Worm (Caenorhabditis elegans): ENCODE results near the gene hot-4.
A peak's percentile ranks its signal among the peaks of the same experiment; 100 is the strongest.

Gene hot-4

DNA sequence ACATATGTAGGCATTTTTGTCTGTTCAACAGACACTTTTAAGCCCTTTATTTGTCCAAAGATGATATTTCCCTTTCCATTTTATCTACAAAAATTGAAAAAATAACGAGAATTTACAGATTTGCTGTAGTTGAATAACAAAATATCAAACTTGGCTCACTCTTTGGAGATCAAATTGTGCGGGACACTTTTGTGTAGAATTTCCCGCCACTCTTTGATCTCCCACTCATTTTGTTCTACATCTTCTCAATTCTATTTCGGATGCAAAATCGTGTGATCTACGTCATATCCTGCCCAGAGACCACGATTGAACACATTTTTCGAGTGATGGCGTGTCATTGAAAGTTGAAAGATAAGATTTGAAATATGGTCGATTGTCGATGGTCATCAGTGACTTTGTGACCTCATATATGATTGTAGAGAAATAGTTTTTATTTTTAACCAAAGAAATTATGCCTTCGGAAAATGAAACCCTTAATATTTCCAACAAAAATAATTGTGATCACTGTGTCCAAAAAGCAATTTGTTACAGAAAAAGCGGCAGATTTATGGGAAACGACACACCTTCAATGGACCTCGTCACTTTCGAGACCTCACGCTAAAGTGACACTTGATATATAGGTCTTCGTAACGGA is at the start of gene hot-4:
Gene hot-4 (plus strand): TSS at position 584 of the 634 bp plus-strand sequence.
- TF ChIP-seq pes-1 (GFP tag; IDR thresholded peaks at IDR 0.05) (no peak), ama-1 (optimal IDR thresholded peaks at IDR 0.05) (no peak), hmg-4 (GFP tag; optimal IDR thresholded peaks at IDR 0.05) (no peak)

DNA sequence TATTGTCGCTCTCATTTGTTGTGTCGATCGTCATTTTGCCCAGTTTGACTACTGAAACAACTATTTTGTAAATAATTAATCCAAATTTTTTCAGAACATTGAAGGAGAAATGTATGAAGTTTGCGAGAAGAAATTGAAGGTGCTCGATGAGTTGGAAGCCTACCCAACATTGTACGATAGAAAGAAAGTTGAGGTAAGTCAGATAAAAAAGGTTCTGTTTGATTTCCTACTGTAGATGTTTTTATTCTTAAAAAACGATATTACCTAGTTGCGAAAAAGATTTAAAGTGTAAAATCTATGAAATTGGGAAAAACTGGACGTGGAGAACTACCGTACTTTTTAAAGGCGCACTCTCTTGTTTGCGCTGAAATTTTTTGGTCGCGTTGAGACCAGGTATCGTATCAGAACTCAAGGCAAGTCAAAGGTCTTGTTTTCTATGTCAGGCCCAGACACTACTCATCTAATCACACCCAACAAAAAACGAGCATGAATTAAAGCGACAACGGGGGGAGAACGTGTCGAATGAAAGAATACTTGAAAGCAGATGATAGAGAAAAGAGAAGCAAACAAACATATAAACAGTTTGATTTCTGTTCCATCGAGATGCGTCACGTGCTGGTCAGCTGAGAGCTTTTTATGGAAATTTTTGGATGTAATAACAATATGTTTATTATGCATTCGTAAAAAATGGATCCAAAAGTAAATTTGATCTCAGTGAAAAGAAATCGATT is 48.6 kb upstream of the hot-4 start, which contains the start of gene efk-1:
Gene efk-1 (minus strand): TSS at position 51 of the 731 bp plus-strand sequence.
- TF ChIP-seq pes-1 (GFP tag; IDR thresholded peaks at IDR 0.05) = no peak
- TF ChIP-seq sea-1 (GFP tag; conservative IDR thresholded peaks at IDR 0.05) = no peak
- TF ChIP-seq ceh-36 (tag; optimal IDR thresholded peaks at IDR 0.05) = no peak
- TF ChIP-seq aly-1 (tag; optimal IDR thresholded peaks at IDR 0.05) = no peak
- no peak for TF ChIP-seq B0310.2 (tag; optimal IDR thresholded peaks at IDR 0.05)
- no peak for TF ChIP-seq tra-4 (tag; optimal IDR thresholded peaks at IDR 0.05)
- no peak for TF ChIP-seq scrt-1 (GFP tag; IDR thresholded peaks at IDR 0.05)
- no peak for TF ChIP-seq ceh-13 (GFP tag; optimal IDR thresholded peaks at IDR 0.05)

DNA sequence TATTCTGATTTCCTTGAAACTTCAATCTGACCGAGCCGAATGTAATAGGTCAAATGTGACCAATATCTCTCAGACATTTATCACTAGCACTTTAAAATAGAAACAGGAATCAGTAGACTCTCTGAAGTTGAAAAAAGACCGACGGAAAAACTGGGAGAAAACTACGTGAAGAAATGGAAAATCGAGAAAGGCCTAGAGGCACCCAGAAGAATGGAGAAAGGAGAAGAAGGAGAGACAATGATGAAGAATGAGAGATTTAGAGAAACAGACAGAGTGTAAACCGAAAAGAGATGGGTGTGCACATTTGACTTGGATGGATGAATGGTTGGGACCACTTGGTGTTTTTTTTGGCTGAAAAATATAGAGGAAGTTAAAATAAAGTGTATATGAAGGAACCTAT is 47.2 kb upstream of the hot-4 start:
- TF ChIP-seq tbx-37 (GFP tag; conservative IDR thresholded peaks at IDR 0.05) (no peak), sea-1 (GFP tag; conservative IDR thresholded peaks at IDR 0.05) (no peak), F13C5.2 (tag; optimal IDR thresholded peaks at IDR 0.05) (peak; percentile 12)

DNA sequence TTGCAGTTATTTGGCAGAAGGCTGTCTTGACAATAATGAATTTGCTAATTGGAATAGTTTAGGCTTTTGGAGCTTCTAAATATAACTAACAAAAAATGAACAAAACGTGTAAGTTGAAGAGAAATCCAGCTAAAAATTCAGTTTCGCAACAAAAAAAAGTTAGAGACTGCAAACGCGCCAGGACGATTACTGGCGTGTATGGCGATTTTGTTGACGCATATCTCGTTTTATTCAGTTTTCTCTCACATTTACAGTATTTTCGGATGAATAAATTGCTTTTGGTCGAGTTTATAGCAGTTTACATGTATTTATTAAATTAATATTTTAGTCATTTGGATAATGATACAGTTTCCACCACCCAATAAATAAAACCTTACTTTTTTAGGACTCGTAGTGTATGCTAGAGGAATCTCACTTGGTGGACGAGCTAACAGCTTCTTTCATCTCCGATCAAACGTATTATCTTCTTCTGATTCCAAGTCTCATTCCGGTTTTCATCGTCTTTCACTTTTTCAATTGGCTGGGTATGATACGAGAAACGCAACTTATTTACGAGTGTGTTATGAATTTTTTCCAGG is 44.1 kb upstream of the hot-4 start, which contains the start of the genes abcf-3 and F42A10.5:
Gene abcf-3 (plus strand): TSS at position 384 of the 578 bp plus-strand sequence.
Gene F42A10.5 (minus strand): TSS at position 458 of the 578 bp plus-strand sequence.
- TF ChIP-seq ama-1 (optimal IDR thresholded peaks at IDR 0.05) (no peak), sea-1 (GFP tag; conservative IDR thresholded peaks at IDR 0.05) (no peak), hmg-4 (GFP tag; optimal IDR thresholded peaks at IDR 0.05) (no peak), tbx-37 (GFP tag; conservative IDR thresholded peaks at IDR 0.05) (no peak), F13C5.2 (tag; optimal IDR thresholded peaks at IDR 0.05) (no peak), aly-1 (tag; optimal IDR thresholded peaks at IDR 0.05) (no peak), ceh-13 (GFP tag; optimal IDR thresholded peaks at IDR 0.05) (no peak), B0310.2 (tag; optimal IDR thresholded peaks at IDR 0.05) (no peak), tbx-11 (GFP tag; IDR thresholded peaks at IDR 0.05) (no peak)

DNA sequence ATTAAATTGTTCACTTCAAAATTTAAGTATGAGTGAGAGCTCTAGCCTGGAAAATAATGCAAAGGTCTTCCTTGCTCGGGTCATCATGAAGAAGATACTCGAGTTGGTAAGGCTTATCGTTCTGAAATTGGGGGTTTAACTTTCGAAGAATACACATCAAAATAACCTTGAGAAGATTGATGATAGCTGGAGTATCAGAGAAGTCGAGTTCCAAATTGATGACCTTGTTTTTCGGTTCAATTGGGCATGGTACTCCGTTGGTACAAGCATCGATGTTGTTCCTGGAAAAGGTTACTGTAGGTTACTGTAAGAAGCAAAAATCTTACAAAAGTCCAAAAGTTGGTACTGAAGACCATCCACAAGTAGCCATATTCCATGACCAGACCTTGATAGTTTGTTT is 41.0 kb upstream of the hot-4 start:
- TF ChIP-seq hmg-4 (GFP tag; optimal IDR thresholded peaks at IDR 0.05) (no peak), B0310.2 (tag; optimal IDR thresholded peaks at IDR 0.05) (no peak), F13C5.2 (tag; optimal IDR thresholded peaks at IDR 0.05) (no peak), flt-1 (GFP tag; IDR thresholded peaks at IDR 0.05) (no peak), tra-4 (tag; optimal IDR thresholded peaks at IDR 0.05) (no peak), hnd-1 (tag; optimal IDR thresholded peaks at IDR 0.05) (no peak)

DNA sequence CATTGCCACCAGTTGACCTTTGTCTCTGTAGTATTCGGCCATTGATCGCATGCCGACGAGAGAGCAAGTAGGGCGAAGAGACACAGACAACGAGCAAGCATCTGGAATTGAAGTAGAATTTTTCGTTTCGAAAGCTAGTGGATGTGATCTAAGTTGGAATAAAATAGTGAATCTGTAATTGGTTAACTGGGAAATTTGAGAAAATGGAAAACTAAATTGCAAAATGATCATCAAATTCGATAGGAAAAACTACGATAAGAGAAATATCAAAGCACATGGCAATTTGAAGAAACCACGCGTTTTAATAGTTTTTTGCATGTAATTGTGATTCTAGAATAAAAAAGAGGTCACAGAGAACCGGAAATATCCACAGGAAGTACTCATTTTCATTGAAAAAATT is 40.5 kb upstream of the hot-4 start, which contains the start of gene F42A10.6:
Gene F42A10.6 (minus strand): TSS at position 101 of the 400 bp plus-strand sequence.
- TF ChIP-seq scrt-1 (GFP tag; IDR thresholded peaks at IDR 0.05) (no peak), pes-1 (GFP tag; IDR thresholded peaks at IDR 0.05) (no peak), ceh-36 (tag; optimal IDR thresholded peaks at IDR 0.05) (no peak), sea-1 (GFP tag; conservative IDR thresholded peaks at IDR 0.05) (no peak), tbx-11 (GFP tag; IDR thresholded peaks at IDR 0.05) (no peak), B0310.2 (tag; optimal IDR thresholded peaks at IDR 0.05) (no peak), flt-1 (GFP tag; IDR thresholded peaks at IDR 0.05) (no peak), hnd-1 (tag; optimal IDR thresholded peaks at IDR 0.05) (no peak), hmbx-1 (tag; optimal IDR thresholded peaks at IDR 0.05) (no peak), ceh-13 (GFP tag; optimal IDR thresholded peaks at IDR 0.05) (no peak), ama-1 (optimal IDR thresholded peaks at IDR 0.05) (no peak), hmg-4 (GFP tag; optimal IDR thresholded peaks at IDR 0.05) (no peak), aly-1 (tag; optimal IDR thresholded peaks at IDR 0.05) (no peak), F13C5.2 (tag; optimal IDR thresholded peaks at IDR 0.05) (no peak)

DNA sequence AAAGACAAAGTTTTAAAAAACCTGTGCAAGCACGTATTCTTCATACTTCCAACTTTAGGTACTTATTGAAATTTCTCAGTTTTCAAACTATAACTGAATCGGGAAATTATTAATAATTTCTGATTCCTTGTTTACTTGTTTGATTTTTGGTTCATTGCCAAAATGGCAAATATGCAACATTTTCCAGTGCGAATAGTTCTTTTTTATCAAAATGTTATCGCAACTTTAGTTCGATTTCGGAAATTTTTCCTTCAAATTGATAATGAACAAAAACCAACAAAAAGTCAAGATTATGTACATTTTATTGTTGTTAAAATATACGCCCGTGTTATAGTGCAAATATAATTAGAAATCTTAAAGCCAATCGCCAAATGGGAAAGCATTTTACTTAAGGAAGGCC is 39.6 kb upstream of the hot-4 start:
- TF ChIP-seq hmg-4 (GFP tag; optimal IDR thresholded peaks at IDR 0.05) (no peak), hnd-1 (tag; optimal IDR thresholded peaks at IDR 0.05) (no peak), sea-1 (GFP tag; conservative IDR thresholded peaks at IDR 0.05) (no peak), B0310.2 (tag; optimal IDR thresholded peaks at IDR 0.05) (no peak), ceh-13 (GFP tag; optimal IDR thresholded peaks at IDR 0.05) (no peak), ceh-36 (tag; optimal IDR thresholded peaks at IDR 0.05) (no peak), ama-1 (optimal IDR thresholded peaks at IDR 0.05) (no peak), F13C5.2 (tag; optimal IDR thresholded peaks at IDR 0.05) (no peak), tra-4 (tag; optimal IDR thresholded peaks at IDR 0.05) (no peak), hmbx-1 (tag; optimal IDR thresholded peaks at IDR 0.05) (no peak), tbx-11 (GFP tag; IDR thresholded peaks at IDR 0.05) (no peak), aly-1 (tag; optimal IDR thresholded peaks at IDR 0.05) (no peak), flt-1 (GFP tag; IDR thresholded peaks at IDR 0.05) (no peak), tbx-37 (GFP tag; conservative IDR thresholded peaks at IDR 0.05) (no peak)

DNA sequence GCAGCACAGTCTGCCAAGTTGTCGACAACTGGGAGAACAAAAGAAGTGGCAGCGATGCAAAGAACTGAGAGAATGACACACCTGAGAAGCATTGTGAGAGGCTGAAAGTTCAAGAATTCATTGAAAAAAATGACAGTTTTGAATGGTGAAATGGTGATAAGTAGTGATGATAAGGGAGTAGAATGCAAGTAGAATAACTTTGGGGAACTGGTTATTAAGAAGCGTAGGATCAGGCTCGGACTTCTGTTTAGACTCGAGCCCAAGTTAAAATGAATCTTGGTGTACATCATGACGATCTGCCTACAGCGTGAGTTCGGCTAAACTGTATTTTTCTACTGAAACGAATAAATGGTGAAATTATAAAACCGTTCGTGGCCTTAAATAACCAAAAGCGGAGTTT is 38.6 kb upstream of the hot-4 start, which contains the start of gene F42A10.7:
Gene F42A10.7 (minus strand): TSS at position 101 of the 400 bp plus-strand sequence.
- TF ChIP-seq ama-1 (optimal IDR thresholded peaks at IDR 0.05) (no peak), scrt-1 (GFP tag; IDR thresholded peaks at IDR 0.05) (no peak), aly-1 (tag; optimal IDR thresholded peaks at IDR 0.05) (no peak), hmg-4 (GFP tag; optimal IDR thresholded peaks at IDR 0.05) (no peak), sea-1 (GFP tag; conservative IDR thresholded peaks at IDR 0.05) (no peak), tbx-11 (GFP tag; IDR thresholded peaks at IDR 0.05) (no peak), ets-7 (tag; optimal IDR thresholded peaks at IDR 0.05) (no peak), tra-4 (tag; optimal IDR thresholded peaks at IDR 0.05) (no peak), F13C5.2 (tag; optimal IDR thresholded peaks at IDR 0.05) (no peak), ceh-13 (GFP tag; optimal IDR thresholded peaks at IDR 0.05) (no peak), B0310.2 (tag; optimal IDR thresholded peaks at IDR 0.05) (no peak), hmbx-1 (tag; optimal IDR thresholded peaks at IDR 0.05) (no peak), tbx-37 (GFP tag; conservative IDR thresholded peaks at IDR 0.05) (no peak), hnd-1 (tag; optimal IDR thresholded peaks at IDR 0.05) (no peak), flt-1 (GFP tag; IDR thresholded peaks at IDR 0.05) (no peak), pes-1 (GFP tag; IDR thresholded peaks at IDR 0.05) (no peak)

Data from whole organism, early embryonic.